Fruit fly (Drosophila melanogaster) whole organism, prepupa: ENCODE measurements around the gene CG13733.

Experiments used
- CG11294 ChIP-seq: fragments of 200-800 bp; sonication (Bioruptor generic); IDR thresholded peaks from 2 replicates; pipeline ENCODE4 v1.3.6; 2022; ENCODE audit warnings: missing biosample characterization, missing genetic modification characterization
- CG15336 ChIP-seq: fragments of 200-800 bp; sonication (Bioruptor generic); IDR thresholded peaks from 2 replicates; pipeline ENCODE4 v1.3.6; 2022; ENCODE audit warnings: missing biosample characterization, missing genetic modification characterization
- CG7368 ChIP-seq: fragments of 200-800 bp; sonication (Bioruptor generic); optimal IDR thresholded peaks from 3 replicates; lab custom pipeline; 2016; ENCODE audit warnings: missing biosample characterization, missing genetic modification characterization
- Lpt ChIP-seq: fragments of 200-800 bp; sonication (Bioruptor generic); optimal IDR thresholded peaks from 3 replicates; lab custom pipeline; 2016; ENCODE audit warnings: missing biosample characterization, missing genetic modification characterization
- fkh ChIP-seq: fragments of 200-800 bp; sonication (Bioruptor generic); optimal IDR thresholded peaks from 3 replicates; lab custom pipeline; 2017; ENCODE audit warnings: missing biosample characterization, mild to moderate bottlenecking, missing genetic modification characterization, moderate library complexity

DNA sequence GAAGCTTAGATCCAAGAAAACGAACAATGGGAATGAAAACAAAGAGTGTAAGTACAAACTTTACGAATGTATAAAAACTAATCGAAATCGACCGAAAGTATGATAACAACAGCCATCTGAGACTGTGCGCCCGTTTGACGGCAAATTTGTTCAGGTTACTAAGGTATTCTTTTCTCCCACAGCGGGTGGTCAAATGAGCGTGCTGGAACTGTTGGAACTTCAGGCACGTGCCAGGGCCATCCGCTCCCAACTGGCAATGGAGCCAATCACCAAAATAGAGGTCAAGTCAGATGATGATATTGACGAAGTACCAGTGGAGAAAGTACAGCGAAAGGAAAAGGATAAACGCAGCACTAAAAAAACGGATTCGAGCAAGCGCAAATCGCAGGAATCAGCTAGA is 42.4 kb downstream of the CG13733 start, which contains the start of gene CG12229:
- TF ChIP-seq CG7368 (GFP tag; lab: Kevin White, UChicago) (no peak), Lpt (GFP tag; lab: Kevin White, UChicago) (no peak), CG11294 (no peak), CG15336 (no peak), fkh (GFP tag; lab: Kevin White, UChicago) (no peak)
